Worm (Caenorhabditis elegans) whole organism, L2 larva: Measurements from ENCODE around the gene sre-41.

Experiments used
- C34F6.9 ChIP-seq: fragments of 150-350 bp; optimal IDR thresholded peaks from 2 replicates; lab custom pipeline; 2014; ENCODE audit warnings: missing biosample characterization, missing genetic modification characterization
- F13H6.1 ChIP-seq: sonication (generic microtip); optimal IDR thresholded peaks from 2 replicates; lab custom pipeline; 2016; ENCODE audit warnings: missing genetic modification characterization, missing compliant biosample characterization
- R02D3.7 ChIP-seq: fragments of 150-350 bp; optimal IDR thresholded peaks from 2 replicates; lab custom pipeline; 2014; ENCODE audit warnings: missing biosample characterization, missing genetic modification characterization
- Y55F3AM.14 ChIP-seq: fragments of 200-800 bp; sonication (Bioruptor generic); optimal IDR thresholded peaks from 2 replicates; lab custom pipeline; 2018; ENCODE audit warnings: mild to moderate bottlenecking, missing genetic modification characterization, missing compliant biosample characterization
- ZK546.5 ChIP-seq: sonication (generic microtip); optimal IDR thresholded peaks from 2 replicates; lab custom pipeline; 2017; ENCODE audit warnings: missing biosample characterization, missing genetic modification characterization
- alr-1 ChIP-seq: fragments of 150-350 bp; optimal IDR thresholded peaks from 2 replicates; lab custom pipeline; 2014; ENCODE audit warnings: missing biosample characterization, missing genetic modification characterization
- blmp-1 ChIP-seq: sonication (generic microtip); optimal IDR thresholded peaks from 2 replicates; lab custom pipeline; 2017; ENCODE audit warnings: missing genetic modification characterization, mild to moderate bottlenecking, missing compliant biosample characterization, antibody characterized with exemption, moderate library complexity; ENCODE audit not compliant: insufficient read depth
- ceh-16 ChIP-seq: fragments of 150-350 bp; optimal IDR thresholded peaks from 2 replicates; lab custom pipeline; 2014; ENCODE audit warnings: missing biosample characterization, missing genetic modification characterization
- ceh-82 ChIP-seq: fragments of 150-350 bp; optimal IDR thresholded peaks from 2 replicates; lab custom pipeline; 2014; ENCODE audit warnings: missing biosample characterization, missing genetic modification characterization
- crh-2 ChIP-seq: sonication (generic microtip); optimal IDR thresholded peaks from 2 replicates; lab custom pipeline; 2017; ENCODE audit warnings: missing biosample characterization, missing genetic modification characterization
- dmd-4 ChIP-seq: sonication (generic microtip); optimal IDR thresholded peaks from 2 replicates; lab custom pipeline; 2017; ENCODE audit warnings: missing biosample characterization, missing genetic modification characterization
- fos-1 ChIP-seq: fragments of 150-350 bp; optimal IDR thresholded peaks from 2 replicates; lab custom pipeline; 2014; ENCODE audit warnings: missing biosample characterization, missing genetic modification characterization
- lin-39 ChIP-seq: fragments of 150-350 bp; optimal IDR thresholded peaks from 2 replicates; lab custom pipeline; 2014; ENCODE audit warnings: missing biosample characterization, missing genetic modification reagents, missing genetic modification characterization
- lsy-2 ChIP-seq, 2 experiments: fragments of 150-350 bp in 1 of 2; sonication (generic microtip) in 1 of 2; optimal IDR thresholded peaks; 2 replicates each; lab custom pipeline; 2014 to 2017; ENCODE audit warnings: missing biosample characterization in 2 of 2, missing genetic modification characterization in 2 of 2
- mab-5 ChIP-seq: fragments of 150-350 bp; optimal IDR thresholded peaks from 2 replicates; lab custom pipeline; 2014; ENCODE audit warnings: missing biosample characterization, missing genetic modification characterization
- mdl-1 ChIP-seq, 2 experiments: fragments of 150-350 bp in 1 of 2; sonication (generic microtip) in 1 of 2; optimal IDR thresholded peaks; 2 replicates each; lab custom pipeline; 2017; ENCODE audit warnings: missing biosample characterization in 2 of 2, missing genetic modification characterization in 2 of 2
- nhr-10 ChIP-seq: sonication (generic microtip); optimal IDR thresholded peaks from 2 replicates; lab custom pipeline; 2017; ENCODE audit warnings: missing biosample characterization, missing genetic modification characterization
- nhr-11 ChIP-seq: fragments of 150-350 bp; optimal IDR thresholded peaks from 2 replicates; lab custom pipeline; 2014; ENCODE audit warnings: missing biosample characterization, missing genetic modification characterization
- nhr-12 ChIP-seq: fragments of 150-350 bp; optimal IDR thresholded peaks from 2 replicates; lab custom pipeline; 2014; ENCODE audit warnings: missing biosample characterization, missing genetic modification characterization
- nhr-129 ChIP-seq: fragments of 150-350 bp; optimal IDR thresholded peaks from 2 replicates; lab custom pipeline; 2014; ENCODE audit warnings: missing biosample characterization, missing genetic modification characterization
- nhr-21 ChIP-seq: fragments of 150-350 bp; optimal IDR thresholded peaks from 2 replicates; lab custom pipeline; 2014; ENCODE audit warnings: missing biosample characterization, missing genetic modification characterization
- nhr-25 ChIP-seq: fragments of 150-350 bp; sonication (generic microtip); optimal IDR thresholded peaks from 3 replicates; lab custom pipeline; 2014; ENCODE audit warnings: missing biosample characterization, missing genetic modification characterization
- nhr-6 ChIP-seq: fragments of 150-350 bp; optimal IDR thresholded peaks from 2 replicates; lab custom pipeline; 2014; ENCODE audit warnings: missing biosample characterization, missing genetic modification characterization
- skn-1 ChIP-seq: sonication (generic microtip); optimal IDR thresholded peaks from 2 replicates; lab custom pipeline; 2017; ENCODE audit warnings: missing biosample characterization, missing genetic modification characterization
- snpc-4 ChIP-seq: fragments of 150-350 bp; optimal IDR thresholded peaks from 2 replicates; lab custom pipeline; 2014; ENCODE audit warnings: missing biosample characterization, missing genetic modification characterization
- unc-39 ChIP-seq: fragments of 150-350 bp; optimal IDR thresholded peaks from 2 replicates; lab custom pipeline; 2014; ENCODE audit warnings: missing biosample characterization, missing genetic modification characterization
- unc-55 ChIP-seq: fragments of 150-350 bp; sonication (generic microtip); optimal IDR thresholded peaks from 3 replicates; lab custom pipeline; 2014; ENCODE audit warnings: missing biosample characterization, missing genetic modification reagents, missing genetic modification characterization
- unc-62 ChIP-seq: fragments of 150-350 bp; optimal IDR thresholded peaks from 2 replicates; lab custom pipeline; 2014; ENCODE audit warnings: missing biosample characterization, missing genetic modification reagents, missing genetic modification characterization
- ztf-1 ChIP-seq: fragments of 200-800 bp; sonication (Bioruptor generic); conservative IDR thresholded peaks from 2 replicates; pipeline ENCODE4 v1.3.6; 2022; ENCODE audit warnings: missing genetic modification characterization, missing compliant biosample characterization
- ztf-4 ChIP-seq: fragments of 150-350 bp; optimal IDR thresholded peaks from 2 replicates; lab custom pipeline; 2014; ENCODE audit warnings: missing biosample characterization, missing genetic modification characterization

sre-41 gene

ce11 chrII:12385815-12386214 lies 2.3 kb upstream of the sre-41 start:
- TF ChIP-seq Y55F3AM.14 (GFP tag; lab: Kevin White, UChicago) (no peak), snpc-4 (tag; lab: Kevin White, UChicago) (peak; percentile 61)

- TF ChIP-seq ztf-4 = no peak
- TF ChIP-seq, all 48 proteins: peak for 0
Observed at ce11 chrII:12386781-12387180, 1.3 kb upstream of the sre-41 start, which contains the start of gene sre-42. Gene sre-42, minus strand, starts transcription at chrII:12386881.

- no peak for TF ChIP-seq ZK546.5 (tag; lab: Kevin White, UChicago)
- TF ChIP-seq ztf-1 (GFP tag; lab: Robert Waterston, UW) = no peak
- TF ChIP-seq lsy-2 (tag; optimal IDR thresholded peaks at IDR 0.05; lab: Kevin White, UChicago) = no peak
Observed at ce11 chrII:12387487-12387886, 593 bp upstream of the sre-41 start.

- TF ChIP-seq nhr-11 (tag; lab: Kevin White, UChicago) = no peak
- TF ChIP-seq lsy-2 (tag; optimal IDR thresholded peaks at IDR 0.05; lab: Kevin White, UChicago) = no peak
- TF ChIP-seq alr-1 (tag; lab: Kevin White, UChicago) = no peak
- TF ChIP-seq C34F6.9 (tag; lab: Kevin White, UChicago) = no peak
- TF ChIP-seq ztf-1 (GFP tag; lab: Robert Waterston, UW) = no peak
- no peak for TF ChIP-seq lin-39 (tag; lab: Kevin White, UChicago)
- no peak for TF ChIP-seq unc-39 (tag; lab: Kevin White, UChicago)
- TF ChIP-seq nhr-12 (tag; lab: Kevin White, UChicago) = no peak
- TF ChIP-seq fos-1 (tag; lab: Kevin White, UChicago) = no peak
- TF ChIP-seq nhr-129 (tag; lab: Kevin White, UChicago) = no peak
- TF ChIP-seq nhr-21 (tag; lab: Kevin White, UChicago) = no peak
- no peak for TF ChIP-seq dmd-4
- no peak for TF ChIP-seq Y55F3AM.14 (GFP tag; lab: Kevin White, UChicago)
- no peak for TF ChIP-seq nhr-10
- TF ChIP-seq crh-2 (tag; lab: Kevin White, UChicago) = no peak
- no peak for TF ChIP-seq unc-62 (GFP tag; lab: Kevin White, UChicago)
- TF ChIP-seq, all 48 proteins: peak for 0
Observed at ce11 chrII:12389783-12390182, 1.7 kb downstream of the sre-41 start, which contains the start of gene Y57A10B.6. Gene Y57A10B.6, plus strand, starts transcription at chrII:12390083.

- no peak for TF ChIP-seq nhr-25 (tag; lab: Kevin White, UChicago)
- TF ChIP-seq nhr-129 (tag; lab: Kevin White, UChicago) = no peak
- no peak for TF ChIP-seq blmp-1 (tag; lab: Kevin White, UChicago)
- no peak for TF ChIP-seq skn-1
- no peak for TF ChIP-seq nhr-6 (tag; lab: Kevin White, UChicago)
- no peak for TF ChIP-seq mab-5 (tag; lab: Kevin White, UChicago)
- TF ChIP-seq unc-55 (GFP tag; lab: Kevin White, UChicago) = no peak
- TF ChIP-seq lin-39 (tag; lab: Kevin White, UChicago) = no peak
- TF ChIP-seq R02D3.7 (tag; lab: Kevin White, UChicago) = no peak
- TF ChIP-seq nhr-10 = no peak
- no peak for TF ChIP-seq nhr-21 (tag; lab: Kevin White, UChicago)
- no peak for TF ChIP-seq unc-39 (tag; lab: Kevin White, UChicago)
- no peak for TF ChIP-seq C34F6.9 (tag; lab: Kevin White, UChicago)
- no peak for TF ChIP-seq mdl-1 (tag; optimal IDR thresholded peaks at IDR 0.05; lab: Kevin White, UChicago)
- no peak for TF ChIP-seq nhr-12 (tag; lab: Kevin White, UChicago)
- TF ChIP-seq F13H6.1 (tag; lab: Kevin White, UChicago) = no peak
- no peak for TF ChIP-seq ceh-16 (tag; lab: Kevin White, UChicago)
- TF ChIP-seq nhr-11 (tag; lab: Kevin White, UChicago) = no peak
- no peak for TF ChIP-seq ceh-82 (tag; lab: Kevin White, UChicago)
- no peak for TF ChIP-seq crh-2 (tag; lab: Kevin White, UChicago)
- TF ChIP-seq, all 48 proteins: peak for 0
Observed at ce11 chrII:12393690-12394089, 5.6 kb downstream of the sre-41 start, which contains the start of gene Y57A10B.7. Gene Y57A10B.7, minus strand, starts transcription at chrII:12393790.

- TF ChIP-seq nhr-10 (no peak), crh-2 (tag; lab: Kevin White, UChicago) (no peak), snpc-4 (tag; lab: Kevin White, UChicago) (no peak)
Observed at ce11 chrII:12394138-12394537, 6.1 kb downstream of the sre-41 start.
